Fruit fly (Drosophila melanogaster): ENCODE results near the gene dy.

Gene dy

dm6 chrX:11806867-11807747 lies 28.5 kb upstream of the dy start, which contains the start of gene Hsc70-3 (continued):
- no peak for TF ChIP-seq cato (GFP tag; optimal IDR thresholded peaks at IDR 0.05; ENCODE audit: borderline replicate concordance)
- no peak for TF ChIP-seq fru (optimal IDR thresholded peaks at IDR 0.05)
- no peak for TF ChIP-seq CG16779 (GFP tag; IDR thresholded peaks at IDR 0.05)
- no peak for TF ChIP-seq CG14441 (GFP tag; IDR thresholded peaks at IDR 0.05)
- no peak for TF ChIP-seq bowl (GFP tag; IDR thresholded peaks at IDR 0.05)
- peak; percentile 28 for TF ChIP-seq onecut (GFP tag; IDR thresholded peaks at IDR 0.05)
- no peak for TF ChIP-seq Gug (GFP tag; IDR thresholded peaks at IDR 0.05)
- peak; percentile 53 for TF ChIP-seq nmo (GFP tag; optimal IDR thresholded peaks at IDR 0.05)
- TF ChIP-seq klu (GFP tag; IDR thresholded peaks at IDR 0.05) = no peak
- TF ChIP-seq CG9727 (GFP tag; optimal IDR thresholded peaks at IDR 0.05) = peak; percentile 26
- TF ChIP-seq kni (GFP tag; optimal IDR thresholded peaks at IDR 0.05) = peak; percentile 91
- TF ChIP-seq tio (GFP tag; optimal IDR thresholded peaks at IDR 0.05) = no peak
- peak; percentile 89 for TF ChIP-seq ATbp (GFP tag; optimal IDR thresholded peaks at IDR 0.05)
- no peak for TF ChIP-seq ap (GFP tag; IDR thresholded peaks at IDR 0.05)
- TF ChIP-seq CG4617 (GFP tag; optimal IDR thresholded peaks at IDR 0.05; ENCODE audit: borderline replicate concordance) = no peak
- TF ChIP-seq Atf-2 (GFP tag; optimal IDR thresholded peaks at IDR 0.05) = no peak
- no peak for TF ChIP-seq lola (GFP tag; optimal IDR thresholded peaks at IDR 0.05)
- TF ChIP-seq CG14050 (GFP tag; IDR thresholded peaks at IDR 0.05) = no peak
- TF ChIP-seq CG6272 (GFP tag; IDR thresholded peaks at IDR 0.05) = no peak
- TF ChIP-seq Mrtf (GFP tag; IDR thresholded peaks at IDR 0.05) = no peak
- 0 out of 3 replicates have a peak, but pooled peaks have one; percentile 18 for TF ChIP-seq CG11695 (GFP tag; IDR thresholded peaks at IDR 0.05)
- TF ChIP-seq Asciz (GFP tag; optimal IDR thresholded peaks at IDR 0.05) = peak; percentile 83
- peak; percentile 85 for TF ChIP-seq Scr (GFP tag; IDR thresholded peaks at IDR 0.05; ENCODE audit: partially characterized antibody)
- peak; percentile 6 for TF ChIP-seq CG6765 (GFP tag; optimal IDR thresholded peaks at IDR 0.05)
- TF ChIP-seq CG10462 (GFP tag; optimal IDR thresholded peaks at IDR 0.05) = no peak
- no peak for TF ChIP-seq dm (GFP tag; optimal IDR thresholded peaks at IDR 0.05)
- TF ChIP-seq jumu (GFP tag; optimal IDR thresholded peaks at IDR 0.05) = no peak
- no peak for TF ChIP-seq lov (optimal IDR thresholded peaks at IDR 0.05)
- peak; percentile 47; the same call in 1 of the 3 replicates for TF ChIP-seq lov (GFP tag; IDR thresholded peaks at IDR 0.05)
- TF ChIP-seq NfI (GFP tag; optimal IDR thresholded peaks at IDR 0.05) = no peak
- peak; percentile 60 for TF ChIP-seq oc (tag; optimal IDR thresholded peaks at IDR 0.05)
- no peak for TF ChIP-seq CG12942 (GFP tag; optimal IDR thresholded peaks at IDR 0.05)
- TF ChIP-seq Hr39 (optimal IDR thresholded peaks at IDR 0.05) = no peak
- TF ChIP-seq CG3847 (GFP tag; IDR thresholded peaks at IDR 0.05) = no peak
- TF ChIP-seq CG30020 (tag; optimal IDR thresholded peaks at IDR 0.05) = peak; percentile 47
- no peak for TF ChIP-seq CG13775 (GFP tag; optimal IDR thresholded peaks at IDR 0.05)
- TF ChIP-seq disco-r (GFP tag; optimal IDR thresholded peaks at IDR 0.05) = no peak
- TF ChIP-seq CG1792 (GFP tag; optimal IDR thresholded peaks at IDR 0.05) = peak; percentile 19
- TF ChIP-seq CG8765 (GFP tag; IDR thresholded peaks at IDR 0.05) = no peak
- TF ChIP-seq trem (tag; optimal IDR thresholded peaks at IDR 0.05) = peak; percentile 29
- TF ChIP-seq ems (GFP tag; optimal IDR thresholded peaks at IDR 0.05) = no peak
- TF ChIP-seq Xrp1 (GFP tag; IDR thresholded peaks at IDR 0.05) = peak; percentile 67
- no peak for TF ChIP-seq CG30403 (GFP tag; optimal IDR thresholded peaks at IDR 0.05)
- TF ChIP-seq CG11398 (GFP tag; optimal IDR thresholded peaks at IDR 0.05) = no peak
- TF ChIP-seq Dfd (GFP tag; optimal IDR thresholded peaks at IDR 0.05) = no peak
- peak; percentile 70 for TF ChIP-seq CG7987 (GFP tag; optimal IDR thresholded peaks at IDR 0.05)
- TF ChIP-seq da (GFP tag; optimal IDR thresholded peaks at IDR 0.05) = no peak
- no peak for TF ChIP-seq D19A (tag; optimal IDR thresholded peaks at IDR 0.05)
- TF ChIP-seq tup (GFP tag; optimal IDR thresholded peaks at IDR 0.05) = no peak
- no peak for TF ChIP-seq dpn (GFP tag; optimal IDR thresholded peaks at IDR 0.05)
- TF ChIP-seq CG13424 (tag; optimal IDR thresholded peaks at IDR 0.05) = peak; percentile 47
